Worm (Caenorhabditis elegans): Measurements from ENCODE around the gene acbp-4.

ce11 chrIII:7262592-7262991, 46.3 kb downstream of the acbp-4 start:
- TF ChIP-seq klf-2 (GFP tag; conservative IDR thresholded peaks at IDR 0.05): no peak
- TF ChIP-seq med-1 (GFP tag; optimal IDR thresholded peaks at IDR 0.05; ENCODE audit: insufficient read depth): no peak
- no peak for TF ChIP-seq flt-1 (GFP tag; IDR thresholded peaks at IDR 0.05)
- TF ChIP-seq cog-1 (tag; optimal IDR thresholded peaks at IDR 0.05): no peak
- TF ChIP-seq T22C8.4 (GFP tag; IDR thresholded peaks at IDR 0.05): no peak
- TF ChIP-seq ztf-23 (GFP tag; IDR thresholded peaks at IDR 0.05): no peak
- no peak for TF ChIP-seq tab-1 (GFP tag; IDR thresholded peaks at IDR 0.05)

Data from whole organism, midembryonic.